Fruit fly (Drosophila melanogaster): ENCODE data around the gene CG42654.

CG42654 gene

DNA sequence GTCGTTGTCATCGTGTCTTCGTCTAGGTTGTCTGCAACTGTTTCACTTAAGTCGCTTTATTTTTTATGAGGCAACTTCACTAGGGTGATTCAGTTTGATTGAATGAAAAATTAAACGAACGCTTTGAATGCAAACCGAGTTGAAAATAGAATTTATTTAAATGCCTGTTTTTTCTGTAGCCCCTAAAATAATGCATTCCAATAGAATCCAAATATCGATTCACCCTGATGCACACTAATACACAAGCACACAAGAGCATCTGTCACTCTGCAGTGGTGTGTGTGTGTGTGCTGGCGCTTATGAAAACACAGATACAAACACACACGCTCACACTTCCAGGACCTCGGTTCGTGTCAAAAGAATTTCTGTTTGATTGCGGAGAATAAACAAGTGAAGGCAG, 7.5 kb upstream of the CG42654 start (continued):
- TF ChIP-seq ab (GFP tag; optimal IDR thresholded peaks at IDR 0.05) (no peak), hbn (GFP tag; IDR thresholded peaks at IDR 0.05; ENCODE audit: partially characterized antibody) (no peak), CG17359 (tag; optimal IDR thresholded peaks at IDR 0.05) (peak; percentile 33), unpg (GFP tag; optimal IDR thresholded peaks at IDR 0.05) (peak; percentile 44), CG17612 (GFP tag; IDR thresholded peaks at IDR 0.05) (no peak), Hey (tag; optimal IDR thresholded peaks at IDR 0.05) (no peak), CG18599 (GFP tag; optimal IDR thresholded peaks at IDR 0.05) (peak; percentile 73), gem (tag; optimal IDR thresholded peaks at IDR 0.05) (peak; percentile 40), MBD-R2 (GFP tag; IDR thresholded peaks at IDR 0.05) (no peak), lmd (GFP tag; IDR thresholded peaks at IDR 0.05) (no peak), CG1603 (tag; optimal IDR thresholded peaks at IDR 0.05) (peak; percentile 21), CG8290 (GFP tag; optimal IDR thresholded peaks at IDR 0.05) (no peak), CG8290 (tag; optimal IDR thresholded peaks at IDR 0.05) (peak in 1 of 2 experiments; percentile 52), Atf3 (GFP tag; optimal IDR thresholded peaks at IDR 0.05) (no peak), CG34376 (GFP tag; optimal IDR thresholded peaks at IDR 0.05) (peak; percentile 28), NfI (GFP tag; optimal IDR thresholded peaks at IDR 0.05) (peak; percentile 50), CG6654 (GFP tag; optimal IDR thresholded peaks at IDR 0.05) (no peak), slbo (GFP tag; IDR thresholded peaks at IDR 0.05) (0 out of 2 replicates have a peak, but pooled peaks have one; percentile 13), CG34422 (GFP tag; IDR thresholded peaks at IDR 0.05) (no peak), dmrt99B (tag; optimal IDR thresholded peaks at IDR 0.05) (no peak), CG6854 (GFP tag; optimal IDR thresholded peaks at IDR 0.05) (peak; percentile 45), cad (GFP tag; optimal IDR thresholded peaks at IDR 0.05) (no peak), CG12299 (tag; optimal IDR thresholded peaks at IDR 0.05) (peak; percentile 8), CG2678 (tag; optimal IDR thresholded peaks at IDR 0.05) (peak; percentile 57), CG15269 (tag; optimal IDR thresholded peaks at IDR 0.05) (peak; percentile 38), Meics (GFP tag; optimal IDR thresholded peaks at IDR 0.05) (peak; percentile 36), B-H2 (GFP tag; optimal IDR thresholded peaks at IDR 0.05) (peak; percentile 63), CG2120 (GFP tag; optimal IDR thresholded peaks at IDR 0.05) (peak; percentile 43), Lim3 (GFP tag; IDR thresholded peaks at IDR 0.05) (no peak), CG6813 (GFP tag; optimal IDR thresholded peaks at IDR 0.05) (peak; percentile 25), CG7786 (GFP tag; optimal IDR thresholded peaks at IDR 0.05) (peak; percentile 12), lab (GFP tag; optimal IDR thresholded peaks at IDR 0.05) (peak; percentile 56), Sox100B (GFP tag; optimal IDR thresholded peaks at IDR 0.05) (no peak), Hmr (GFP tag; optimal IDR thresholded peaks at IDR 0.05) (peak; percentile 68), sug (tag; optimal IDR thresholded peaks at IDR 0.05) (peak; percentile 17), eyg (GFP tag; optimal IDR thresholded peaks at IDR 0.05) (no peak), Doc3 (GFP tag; IDR thresholded peaks at IDR 0.05; ENCODE audit: partially characterized antibody) (no peak), hkb (optimal IDR thresholded peaks at IDR 0.05) (no peak), hkb (GFP tag; IDR thresholded peaks at IDR 0.05) (peak; percentile 27; the same call in 1 of the 2 replicates), CG9609 (GFP tag; optimal IDR thresholded peaks at IDR 0.05) (no peak), CG9817 (tag; optimal IDR thresholded peaks at IDR 0.05) (peak; percentile 35), CG8281 (tag; optimal IDR thresholded peaks at IDR 0.05) (no peak), ind (GFP tag; optimal IDR thresholded peaks at IDR 0.05) (no peak), sens (GFP tag) (peak; percentile 30), CG14710 (tag; optimal IDR thresholded peaks at IDR 0.05) (no peak), lilli (GFP tag; optimal IDR thresholded peaks at IDR 0.05) (peak; percentile 2), dpn (GFP tag; optimal IDR thresholded peaks at IDR 0.05) (peak in 1 of 2 experiments; percentile 2), CG15479 (GFP tag; optimal IDR thresholded peaks at IDR 0.05) (no peak)

Measured in whole organism, embryonic.